Worm (Caenorhabditis elegans) whole organism, L1 larva: ENCODE results near the gene spe-10.

Experiments used
- fkh-10 ChIP-seq: sonication (generic microtip); optimal IDR thresholded peaks from 2 replicates; lab custom pipeline; 2017; ENCODE audit warnings: missing biosample characterization, missing genetic modification reagents, missing genetic modification characterization
- mep-1 ChIP-seq: fragments of 150-350 bp; optimal IDR thresholded peaks from 2 replicates; lab custom pipeline; 2014; ENCODE audit warnings: missing biosample characterization, missing genetic modification characterization
- pax-3 ChIP-seq: fragments of 200-800 bp; sonication (Bioruptor generic); optimal IDR thresholded peaks from 2 replicates; lab custom pipeline; 2018; ENCODE audit warnings: mild to moderate bottlenecking, missing genetic modification characterization, moderate library complexity, missing compliant biosample characterization

- TF ChIP-seq mep-1 (tag; lab: Kevin White, UChicago): no peak
- TF ChIP-seq pax-3: no peak
- no peak for TF ChIP-seq fkh-10
These were observed 44.6 kb downstream of the spe-10 start, which contains the start of gene tag-314 for ce11 chrV:10428608-10429007.
